Fruit fly (Drosophila melanogaster) whole organism, embryonic: ENCODE measurements around the gene stg.
A peak's percentile ranks its signal among the peaks of the same experiment; 100 is the strongest.

Experiments
- Bdp1 ChIP-seq: fragments of 200-800 bp; sonication (Bioruptor generic); optimal IDR thresholded peaks from 3 replicates; lab custom pipeline; 2016; ENCODE audit warnings: missing biosample characterization, missing genetic modification characterization
- CG10959 ChIP-seq: fragments of 200-800 bp; sonication (Bioruptor generic); IDR thresholded peaks from 2 replicates; pipeline ENCODE4 v1.3.6; 2022; ENCODE audit warnings: missing biosample characterization, missing genetic modification characterization
- CG11456 ChIP-seq: fragments of 200-800 bp; sonication (Bioruptor generic); IDR thresholded peaks from 3 replicates; pipeline ENCODE4 v1.3.6; 2022; ENCODE audit warnings: missing biosample characterization, missing genetic modification characterization
- CG11504 ChIP-seq: fragments of 200-800 bp; sonication (Bioruptor generic); optimal IDR thresholded peaks from 3 replicates; lab custom pipeline; 2019; ENCODE audit warnings: missing biosample characterization, mild to moderate bottlenecking, missing genetic modification characterization, moderate library complexity
- CG11723 ChIP-seq: fragments of 200-800 bp; sonication (Bioruptor generic); optimal IDR thresholded peaks from 2 replicates; lab custom pipeline; 2017; ENCODE audit warnings: missing biosample characterization, mild to moderate bottlenecking, missing genetic modification characterization
- CG12155 ChIP-seq: fragments of 200-800 bp; sonication (Bioruptor generic); optimal IDR thresholded peaks from 3 replicates; lab custom pipeline; 2016; ENCODE audit warnings: missing biosample characterization, missing genetic modification characterization
- CG13123 ChIP-seq: fragments of 200-800 bp; sonication (Bioruptor generic); optimal IDR thresholded peaks from 2 replicates; lab custom pipeline; 2016; ENCODE audit warnings: missing biosample characterization, missing genetic modification characterization
- CG14441 ChIP-seq: fragments of 200-800 bp; sonication (Bioruptor generic); IDR thresholded peaks from 2 replicates; pipeline ENCODE4 v1.3.6; 2022; ENCODE audit warnings: missing biosample characterization, missing genetic modification characterization
- CG15269 ChIP-seq: fragments of 200-800 bp; sonication (Bioruptor generic); optimal IDR thresholded peaks from 2 replicates; lab custom pipeline; 2018; ENCODE audit warnings: missing biosample characterization, mild to moderate bottlenecking, missing genetic modification characterization, moderate library complexity
- CG1529 ChIP-seq: fragments of 200-800 bp; sonication (Bioruptor generic); optimal IDR thresholded peaks from 3 replicates; lab custom pipeline; 2018; ENCODE audit warnings: missing biosample characterization, missing genetic modification characterization
- CG1647 ChIP-seq: fragments of 200-800 bp; sonication (Bioruptor generic); optimal IDR thresholded peaks from 3 replicates; lab custom pipeline; 2016; ENCODE audit warnings: missing biosample characterization, missing genetic modification characterization
- CG17912 ChIP-seq: fragments of 200-800 bp; sonication (Bioruptor generic); optimal IDR thresholded peaks from 2 replicates; lab custom pipeline; 2018; ENCODE audit warnings: missing biosample characterization, mild to moderate bottlenecking, missing genetic modification characterization
- CG2120 ChIP-seq: fragments of 200-800 bp; sonication (Bioruptor generic); optimal IDR thresholded peaks from 3 replicates; lab custom pipeline; 2016; ENCODE audit warnings: missing biosample characterization, missing genetic modification characterization
- CG2875 ChIP-seq: fragments of 200-800 bp; sonication (Bioruptor generic); optimal IDR thresholded peaks from 2 replicates; lab custom pipeline; 2017; ENCODE audit warnings: missing biosample characterization, mild to moderate bottlenecking, missing genetic modification characterization, missing genetic modification reagents
- CG31365 ChIP-seq: fragments of 200-800 bp; sonication (Bioruptor generic); optimal IDR thresholded peaks from 2 replicates; lab custom pipeline; 2018; ENCODE audit warnings: missing biosample characterization, mild to moderate bottlenecking, missing genetic modification characterization
- CG3163 ChIP-seq: fragments of 200-800 bp; sonication (Bioruptor generic); optimal IDR thresholded peaks from 3 replicates; lab custom pipeline; 2016; ENCODE audit warnings: missing biosample characterization, missing genetic modification characterization
- CG6254 ChIP-seq: fragments of 200-800 bp; sonication (Bioruptor generic); optimal IDR thresholded peaks from 3 replicates; lab custom pipeline; 2017; ENCODE audit warnings: mild to moderate bottlenecking, missing biosample characterization, missing genetic modification reagents, missing genetic modification characterization
- CG6654 ChIP-seq: fragments of 200-800 bp; sonication (Bioruptor generic); optimal IDR thresholded peaks from 2 replicates; lab custom pipeline; 2017; ENCODE audit warnings: missing biosample characterization, mild to moderate bottlenecking, missing genetic modification characterization
- CG6813 ChIP-seq: fragments of 200-800 bp; sonication (Bioruptor generic); optimal IDR thresholded peaks from 2 replicates; lab custom pipeline; 2017; ENCODE audit warnings: missing biosample characterization, missing genetic modification characterization, mild to moderate bottlenecking, moderate library complexity, missing genetic modification reagents
- CG7556 ChIP-seq: fragments of 200-800 bp; sonication (Bioruptor generic); optimal IDR thresholded peaks from 2 replicates; lab custom pipeline; 2017; ENCODE audit warnings: missing biosample characterization, mild to moderate bottlenecking, missing genetic modification characterization
- CG9932 ChIP-seq: fragments of 200-800 bp; sonication (Bioruptor generic); IDR thresholded peaks from 2 replicates; pipeline ENCODE4 v1.3.6; 2022; ENCODE audit warnings: missing biosample characterization, missing genetic modification characterization
- Dek ChIP-seq: fragments of 200-800 bp; sonication (Bioruptor generic); optimal IDR thresholded peaks from 3 replicates; lab custom pipeline; 2019; ENCODE audit warnings: missing biosample characterization, mild to moderate bottlenecking, missing genetic modification characterization, moderate library complexity
- Dip3 ChIP-seq: fragments of 200-800 bp; sonication (Bioruptor generic); optimal IDR thresholded peaks from 3 replicates; lab custom pipeline; 2016; ENCODE audit warnings: missing biosample characterization, missing genetic modification characterization
- Dll ChIP-seq: fragments of 200-800 bp; sonication (Bioruptor generic); IDR thresholded peaks from 4 replicates; pipeline ENCODE4 v1.3.6; 2022; ENCODE audit warnings: missing biosample characterization, missing genetic modification characterization; ENCODE audit not compliant: partially characterized antibody
- Fer2 ChIP-seq: fragments of 200-800 bp; sonication (Bioruptor generic); optimal IDR thresholded peaks from 2 replicates; lab custom pipeline; 2018; ENCODE audit warnings: missing biosample characterization, mild to moderate bottlenecking, missing genetic modification characterization, moderate library complexity
- HHEX ChIP-seq: fragments of 200-800 bp; sonication (Bioruptor generic); optimal IDR thresholded peaks from 3 replicates; lab custom pipeline; 2017; ENCODE audit warnings: missing biosample characterization, mild to moderate bottlenecking, missing genetic modification characterization, missing genetic modification reagents
- Hr3 ChIP-seq: fragments of 200-800 bp; sonication (Bioruptor generic); optimal IDR thresholded peaks from 3 replicates; lab custom pipeline; 2016; ENCODE audit warnings: missing biosample characterization, missing genetic modification characterization
- Mrtf ChIP-seq: fragments of 200-800 bp; sonication (Bioruptor generic); IDR thresholded peaks from 3 replicates; pipeline ENCODE4 v1.3.6; 2022; ENCODE audit warnings: missing biosample characterization, missing genetic modification characterization
- PHDP ChIP-seq: fragments of 200-800 bp; sonication (Bioruptor generic); optimal IDR thresholded peaks from 3 replicates; lab custom pipeline; 2018; ENCODE audit warnings: missing biosample characterization, mild to moderate bottlenecking, missing genetic modification characterization, moderate library complexity
- Trl ChIP-seq, 3 experiments: fragments of >200 bp in 2 of 3; fragments of 200-800 bp in 1 of 3; sonication (Bioruptor generic) in 1 of 3; optimal IDR thresholded peaks; 2 replicates in 1 of 3; 3 replicates in 2 of 3; lab custom pipeline; 2016 to 2017; ENCODE audit warnings: missing biosample characterization in 1 of 3, missing genetic modification characterization in 1 of 3
- abd-A ChIP-seq: fragments of 200-800 bp; sonication (Bioruptor generic); optimal IDR thresholded peaks from 3 replicates; lab custom pipeline; 2019; ENCODE audit warnings: missing biosample characterization, mild to moderate bottlenecking, missing genetic modification characterization, moderate library complexity
- bbx ChIP-seq: fragments of 200-800 bp; sonication (Bioruptor generic); IDR thresholded peaks from 2 replicates; pipeline ENCODE4 v1.3.6; 2022; ENCODE audit warnings: missing biosample characterization, missing genetic modification characterization; ENCODE audit not compliant: partially characterized antibody
- caup ChIP-seq: fragments of 200-800 bp; sonication (Bioruptor generic); optimal IDR thresholded peaks from 3 replicates; lab custom pipeline; 2017; ENCODE audit warnings: missing biosample characterization, mild to moderate bottlenecking, missing genetic modification characterization, moderate library complexity; ENCODE audit not compliant: severe bottlenecking
- corto ChIP-seq: fragments of 200-800 bp; sonication (Bioruptor generic); optimal IDR thresholded peaks from 2 replicates; lab custom pipeline; 2016; ENCODE audit warnings: missing biosample characterization, mild to moderate bottlenecking, missing genetic modification characterization, moderate library complexity
- dpn ChIP-seq, 2 experiments: fragments of 200-800 bp; sonication (Bioruptor generic); optimal IDR thresholded peaks; 3 replicates each; lab custom pipeline; 2016; ENCODE audit warnings: missing biosample characterization in 2 of 2, missing genetic modification characterization in 2 of 2
- fd3F ChIP-seq: fragments of 200-800 bp; sonication (Bioruptor generic); optimal IDR thresholded peaks from 2 replicates; lab custom pipeline; 2018; ENCODE audit warnings: missing biosample characterization, mild to moderate bottlenecking, missing genetic modification characterization, moderate library complexity
- fd64A ChIP-seq: fragments of 200-800 bp; sonication (Bioruptor generic); optimal IDR thresholded peaks from 3 replicates; lab custom pipeline; 2018; ENCODE audit warnings: missing biosample characterization, mild to moderate bottlenecking, missing genetic modification characterization
- gce ChIP-seq: fragments of 200-800 bp; sonication (Bioruptor generic); IDR thresholded peaks from 3 replicates; pipeline ENCODE4 v1.3.6; 2022; ENCODE audit warnings: missing biosample characterization, missing genetic modification characterization
- jing ChIP-seq: fragments of 200-800 bp; sonication (Bioruptor generic); optimal IDR thresholded peaks from 2 replicates; lab custom pipeline; 2018; ENCODE audit warnings: missing biosample characterization, mild to moderate bottlenecking, missing genetic modification characterization
- kni ChIP-seq: fragments of 200-800 bp; sonication (Bioruptor generic); optimal IDR thresholded peaks from 3 replicates; lab custom pipeline; 2017; ENCODE audit warnings: mild to moderate bottlenecking, missing biosample characterization, missing genetic modification reagents, missing genetic modification characterization
- lola ChIP-seq, 3 experiments: fragments of >200 bp in 2 of 3; fragments of 200-800 bp in 1 of 3; sonication (Bioruptor generic) in 1 of 3; optimal IDR thresholded peaks; 2 replicates each; lab custom pipeline; 2017 to 2019; ENCODE audit warnings: missing biosample characterization in 3 of 3, missing genetic modification characterization in 3 of 3, mild to moderate bottlenecking in 1 of 3, moderate library complexity in 1 of 3
- maf-S ChIP-seq: fragments of 200-800 bp; sonication (Bioruptor generic); optimal IDR thresholded peaks from 2 replicates; lab custom pipeline; 2016; ENCODE audit warnings: missing biosample characterization, missing genetic modification characterization
- mam ChIP-seq: fragments of 200-800 bp; sonication (Bioruptor generic); optimal IDR thresholded peaks from 3 replicates; lab custom pipeline; 2016; ENCODE audit warnings: missing biosample characterization, missing genetic modification characterization
- nerfin-2 ChIP-seq: fragments of 200-800 bp; sonication (Bioruptor generic); IDR thresholded peaks from 2 replicates; pipeline ENCODE4 v1.3.6; 2022; ENCODE audit warnings: missing biosample characterization, missing genetic modification characterization; ENCODE audit not compliant: partially characterized antibody
- pita ChIP-seq: fragments of 200-800 bp; sonication (Bioruptor generic); optimal IDR thresholded peaks from 2 replicates; lab custom pipeline; 2017; ENCODE audit warnings: missing biosample characterization, mild to moderate bottlenecking, missing genetic modification characterization
- sd ChIP-seq: fragments of 200-800 bp; sonication (Bioruptor generic); optimal IDR thresholded peaks from 3 replicates; lab custom pipeline; 2018; ENCODE audit warnings: missing biosample characterization, mild to moderate bottlenecking, missing genetic modification characterization, moderate library complexity
- tgo ChIP-seq: fragments of 200-800 bp; sonication (Bioruptor generic); IDR thresholded peaks from 3 replicates; pipeline ENCODE4 v1.3.6; 2022; ENCODE audit warnings: missing biosample characterization, missing genetic modification characterization
- ttk ChIP-seq: fragments of 200-800 bp; sonication (Bioruptor generic); IDR thresholded peaks from 2 replicates; pipeline ENCODE4 v2.1.2; 2022; ENCODE audit warnings: missing biosample characterization, missing genetic modification characterization
- unpg ChIP-seq: fragments of 200-800 bp; sonication (Bioruptor generic); optimal IDR thresholded peaks from 3 replicates; lab custom pipeline; 2018; ENCODE audit warnings: missing biosample characterization, mild to moderate bottlenecking, missing genetic modification characterization, moderate library complexity

stg gene

DNA sequence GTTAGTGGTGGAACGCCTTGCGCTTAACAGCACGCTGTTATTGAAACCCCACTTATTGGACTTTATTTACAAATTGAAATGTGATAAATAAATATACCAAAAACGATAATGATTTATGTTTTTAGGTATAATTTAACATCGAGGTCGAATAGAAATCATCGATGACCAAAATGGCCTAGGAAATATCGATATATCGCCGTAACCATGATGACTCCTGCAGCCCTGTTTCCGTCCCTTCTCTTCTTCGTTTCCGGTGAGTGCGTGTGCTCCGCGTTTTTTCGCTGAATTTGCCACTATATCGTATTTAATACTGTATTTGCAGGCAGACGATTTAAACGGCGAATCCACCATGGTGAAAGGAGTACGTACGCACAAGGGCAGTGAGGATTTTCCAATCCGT, 35.7 kb downstream of the stg start, which contains the start of gene eEF1gamma (continued):
- TF ChIP-seq dpn (GFP tag; optimal IDR thresholded peaks at IDR 0.05; lab: Kevin White, UChicago): peak; percentile 85 to 98
- peak in 1 of 3 experiments; percentile 83 for TF ChIP-seq lola (GFP tag; optimal IDR thresholded peaks at IDR 0.05; lab: Kevin White, UChicago)
- TF ChIP-seq fd3F (GFP tag; lab: Kevin White, UChicago): peak; percentile 93
- TF ChIP-seq CG2875 (GFP tag; lab: Kevin White, UChicago): peak; percentile 95
- TF ChIP-seq caup (GFP tag; lab: Kevin White, UChicago): peak; percentile 99
- peak; percentile 85 for TF ChIP-seq CG2120 (GFP tag; lab: Kevin White, UChicago)
- peak; percentile 98 for TF ChIP-seq CG6813 (GFP tag; lab: Kevin White, UChicago)
- peak; percentile 93 for TF ChIP-seq CG1529
- TF ChIP-seq CG13123 (GFP tag; lab: Kevin White, UChicago): peak; percentile 88
- TF ChIP-seq Bdp1: peak; percentile 90
- TF ChIP-seq HHEX (GFP tag; lab: Kevin White, UChicago): peak; percentile 98
- TF ChIP-seq CG7556 (GFP tag; lab: Kevin White, UChicago): peak; percentile 81
- no peak for TF ChIP-seq pita (GFP tag; lab: Kevin White, UChicago)
- peak; percentile 97 for TF ChIP-seq CG17912 (GFP tag; lab: Kevin White, UChicago)
- peak; percentile 93 for TF ChIP-seq maf-S
- peak; percentile 90 for TF ChIP-seq CG9932
- peak; percentile 90 for TF ChIP-seq CG31365
- peak; percentile 98 for TF ChIP-seq CG11456 (GFP tag; lab: Robert Waterston, UW)
- TF ChIP-seq CG12155: peak; percentile 86
- TF ChIP-seq PHDP (tag; lab: Kevin White, UChicago): peak; percentile 95
- peak; percentile 88 for TF ChIP-seq Dip3
- TF ChIP-seq bbx (GFP tag; lab: Robert Waterston, UW): peak; percentile 96
- peak; percentile 88 for TF ChIP-seq mam (GFP tag; lab: Kevin White, UChicago)
- peak; percentile 85 for TF ChIP-seq Hr3 (GFP tag; lab: Kevin White, UChicago)
- peak; percentile 78 for TF ChIP-seq Dek (tag; lab: Kevin White, UChicago)
- TF ChIP-seq gce (GFP tag; lab: Robert Waterston, UW): peak; percentile 97
- TF ChIP-seq CG6654 (GFP tag; lab: Kevin White, UChicago): peak; percentile 87
- peak; percentile 97 for TF ChIP-seq fd64A (GFP tag; lab: Kevin White, UChicago)
- peak; percentile 86 for TF ChIP-seq Mrtf (GFP tag; lab: Robert Waterston, UW)
- TF ChIP-seq CG11723 (GFP tag; lab: Kevin White, UChicago): peak; percentile 95
- TF ChIP-seq CG1647: peak; percentile 87
- TF ChIP-seq CG3163 (GFP tag; lab: Kevin White, UChicago): peak; percentile 85
- TF ChIP-seq sd: peak; percentile 53
- no peak for TF ChIP-seq corto (GFP tag; lab: Kevin White, UChicago)
- no peak for TF ChIP-seq Trl (optimal IDR thresholded peaks at IDR 0.05; lab: Kevin White, UChicago)
- TF ChIP-seq Trl (GFP tag; optimal IDR thresholded peaks at IDR 0.05; lab: Kevin White, UChicago): peak; percentile 95
- TF ChIP-seq Fer2: peak; percentile 93
- peak; percentile 79 for TF ChIP-seq jing
- TF ChIP-seq CG11504: peak; percentile 88
- TF ChIP-seq CG6254 (GFP tag; lab: Kevin White, UChicago): peak; percentile 92
- peak; percentile 98 for TF ChIP-seq kni (GFP tag; lab: Kevin White, UChicago)
- peak; percentile 94 for TF ChIP-seq unpg (GFP tag; lab: Kevin White, UChicago)
- peak; percentile 96 for TF ChIP-seq nerfin-2 (GFP tag; lab: Robert Waterston, UW)
- peak; percentile 92 for TF ChIP-seq CG14441
- peak; percentile 92 for TF ChIP-seq CG15269
- no peak for TF ChIP-seq abd-A (tag; lab: Kevin White, UChicago)
- peak; percentile 93 for TF ChIP-seq ttk (GFP tag; lab: Robert Waterston, UW)
- TF ChIP-seq tgo (GFP tag; lab: Robert Waterston, UW): peak; percentile 93
- peak; percentile 92 for TF ChIP-seq CG10959 (GFP tag; lab: Robert Waterston, UW)
- TF ChIP-seq Dll (GFP tag; lab: Robert Waterston, UW): peak; percentile 92
